Worm (Caenorhabditis elegans) whole organism, mixed stage, embryonic: ENCODE measurements around the gene col-69.

Experiments used
- lsy-2 ChIP-seq: fragments of 150-350 bp; optimal IDR thresholded peaks from 2 replicates; lab custom pipeline; 2014; ENCODE audit warnings: missing biosample characterization, missing genetic modification characterization
- mep-1 ChIP-seq: fragments of 150-350 bp; optimal IDR thresholded peaks from 2 replicates; lab custom pipeline; 2017; ENCODE audit warnings: missing biosample characterization, missing genetic modification reagents, missing genetic modification characterization, inconsistent platforms
- nhr-28 ChIP-seq: fragments of 150-350 bp; optimal IDR thresholded peaks from 2 replicates; lab custom pipeline; 2014; ENCODE audit warnings: missing biosample characterization, missing genetic modification characterization
- unc-62 ChIP-seq: fragments of 150-350 bp; optimal IDR thresholded peaks from 2 replicates; lab custom pipeline; 2014; ENCODE audit warnings: missing biosample characterization, missing genetic modification reagents, missing genetic modification characterization
- ztf-11 ChIP-seq: fragments of 150-350 bp; optimal IDR thresholded peaks from 2 replicates; lab custom pipeline; 2014; ENCODE audit warnings: missing biosample characterization, missing genetic modification characterization

DNA sequence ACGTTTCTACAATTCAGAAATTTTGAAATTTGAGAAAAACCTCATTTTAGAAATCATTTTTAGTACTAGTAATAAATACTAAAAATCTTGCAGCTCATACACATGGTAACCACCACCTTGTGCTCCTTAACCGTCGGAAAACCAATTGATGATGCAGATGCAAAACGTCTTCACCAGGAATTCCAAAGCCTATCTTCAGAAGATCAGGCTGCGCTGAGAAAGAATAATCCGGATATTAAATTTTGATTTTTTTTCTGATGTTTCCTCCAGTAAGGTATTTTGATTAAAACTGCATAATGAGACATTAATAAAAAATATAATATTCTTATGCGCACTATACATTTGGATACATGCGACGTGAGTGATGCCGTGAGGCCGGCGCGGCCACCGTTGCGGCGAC is 15.2 kb upstream of the col-69 start:
- no peak for TF ChIP-seq lsy-2 (tag; lab: Kevin White, UChicago)
- no peak for TF ChIP-seq nhr-28
- no peak for TF ChIP-seq unc-62 (GFP tag; lab: Kevin White, UChicago)
- TF ChIP-seq mep-1 (tag; lab: Kevin White, UChicago), result no peak
- TF ChIP-seq ztf-11 (tag; lab: Kevin White, UChicago), result no peak
